Worm (Caenorhabditis elegans) whole organism, L2 larva: ENCODE data around the gene atgl-1.

Experiments used
- alr-1 ChIP-seq: fragments of 150-350 bp; optimal IDR thresholded peaks from 2 replicates; lab custom pipeline; 2014; ENCODE audit warnings: missing biosample characterization, missing genetic modification characterization
- egl-27 ChIP-seq: sonication (generic microtip); optimal IDR thresholded peaks from 3 replicates; lab custom pipeline; 2017; ENCODE audit warnings: missing biosample characterization, missing genetic modification reagents, missing genetic modification characterization
- elt-3 ChIP-seq: sonication (generic microtip); optimal IDR thresholded peaks from 2 replicates; lab custom pipeline; 2017; ENCODE audit warnings: missing biosample characterization, missing genetic modification characterization
- lin-13 ChIP-seq: fragments of 150-350 bp; optimal IDR thresholded peaks from 2 replicates; lab custom pipeline; 2014; ENCODE audit warnings: missing biosample characterization, missing genetic modification reagents, missing genetic modification characterization
- lin-39 ChIP-seq: fragments of 150-350 bp; optimal IDR thresholded peaks from 2 replicates; lab custom pipeline; 2014; ENCODE audit warnings: missing biosample characterization, missing genetic modification reagents, missing genetic modification characterization
- nhr-12 ChIP-seq: fragments of 150-350 bp; optimal IDR thresholded peaks from 2 replicates; lab custom pipeline; 2014; ENCODE audit warnings: missing biosample characterization, missing genetic modification characterization
- nhr-21 ChIP-seq: fragments of 150-350 bp; optimal IDR thresholded peaks from 2 replicates; lab custom pipeline; 2014; ENCODE audit warnings: missing biosample characterization, missing genetic modification characterization
- nhr-237 ChIP-seq: fragments of 150-350 bp; optimal IDR thresholded peaks from 2 replicates; lab custom pipeline; 2014; ENCODE audit warnings: missing biosample characterization, missing genetic modification characterization
- nhr-25 ChIP-seq: fragments of 150-350 bp; sonication (generic microtip); optimal IDR thresholded peaks from 3 replicates; lab custom pipeline; 2014; ENCODE audit warnings: missing biosample characterization, missing genetic modification characterization
- skn-1 ChIP-seq: sonication (generic microtip); optimal IDR thresholded peaks from 2 replicates; lab custom pipeline; 2017; ENCODE audit warnings: missing biosample characterization, missing genetic modification characterization
- unc-62 ChIP-seq: fragments of 150-350 bp; optimal IDR thresholded peaks from 2 replicates; lab custom pipeline; 2014; ENCODE audit warnings: missing biosample characterization, missing genetic modification reagents, missing genetic modification characterization
- zag-1 ChIP-seq: fragments of 150-350 bp; optimal IDR thresholded peaks from 2 replicates; lab custom pipeline; 2014; ENCODE audit warnings: missing biosample characterization, missing genetic modification characterization
- ztf-11 ChIP-seq: sonication (generic microtip); optimal IDR thresholded peaks from 2 replicates; lab custom pipeline; 2017; ENCODE audit warnings: missing biosample characterization, missing genetic modification characterization

- TF ChIP-seq ztf-11 (tag; lab: Kevin White, UChicago), result no peak
- TF ChIP-seq lin-39 (tag; lab: Kevin White, UChicago), result no peak
- no peak for TF ChIP-seq skn-1 (tag; lab: Kevin White, UChicago)
- no peak for TF ChIP-seq nhr-21
- TF ChIP-seq alr-1 (tag; lab: Kevin White, UChicago), result no peak
- no peak for TF ChIP-seq unc-62 (GFP tag; lab: Kevin White, UChicago)
- no peak for TF ChIP-seq elt-3 (tag; lab: Kevin White, UChicago)
- TF ChIP-seq nhr-237 (tag; lab: Kevin White, UChicago), result no peak
- no peak for TF ChIP-seq egl-27
- no peak for TF ChIP-seq nhr-12 (tag; lab: Kevin White, UChicago)
- TF ChIP-seq zag-1 (tag; lab: Kevin White, UChicago), result no peak
- no peak for TF ChIP-seq lin-13 (GFP tag; lab: Kevin White, UChicago)
- no peak for TF ChIP-seq nhr-25
These were observed 45.7 kb upstream of the atgl-1 start, which contains the start of gene nduf-2.2 for ce11 chrIII:6464913-6465312.
